Fruit fly (Drosophila melanogaster): ENCODE measurements around the gene CG4186.

Gene CG4186

dm6 chr3L:20769350-20769749 is at the start of gene CG4186, which contains the start of gene CG4074:
Gene CG4186, plus strand, starts transcription at chr3L:20769586.
Gene CG4074, minus strand, starts transcription at chr3L:20769500.
- no peak for TF ChIP-seq noc (tag; optimal IDR thresholded peaks at IDR 0.05)

- TF ChIP-seq noc (tag; optimal IDR thresholded peaks at IDR 0.05) = no peak
These were observed 40.0 kb upstream of the CG4186 start for dm6 chr3L:20729415-20729814.

dm6 chr3L:20730323-20731238 is 38.8 kb upstream of the CG4186 start, which contains the start of gene CG13252:
Gene CG13252, plus strand, starts transcription at chr3L:20730591.
- TF ChIP-seq noc (tag; optimal IDR thresholded peaks at IDR 0.05) = no peak

- TF ChIP-seq noc (tag; optimal IDR thresholded peaks at IDR 0.05) = no peak
These were observed 36.9 kb upstream of the CG4186 start for dm6 chr3L:20732492-20732891.

dm6 chr3L:20733530-20734257 is 35.7 kb upstream of the CG4186 start:
- no peak for TF ChIP-seq noc (tag; optimal IDR thresholded peaks at IDR 0.05)

dm6 chr3L:20734258-20734624 is 35.1 kb upstream of the CG4186 start:
- TF ChIP-seq noc (tag; optimal IDR thresholded peaks at IDR 0.05) = no peak

dm6 chr3L:20736266-20736665 is 33.1 kb upstream of the CG4186 start:
- no peak for TF ChIP-seq noc (tag; optimal IDR thresholded peaks at IDR 0.05)

- TF ChIP-seq noc (tag; optimal IDR thresholded peaks at IDR 0.05) = no peak
These were observed 32.0 kb upstream of the CG4186 start for dm6 chr3L:20737346-20737745.

- TF ChIP-seq noc (tag; optimal IDR thresholded peaks at IDR 0.05) = no peak
These were observed 30.0 kb upstream of the CG4186 start, which contains the start of gene Gr77a for dm6 chr3L:20739414-20739813. Gene Gr77a, minus strand, starts transcription at chr3L:20739430.

dm6 chr3L:20747299-20747925 is 22.0 kb upstream of the CG4186 start:
- TF ChIP-seq noc (tag; optimal IDR thresholded peaks at IDR 0.05) = no peak

- no peak for TF ChIP-seq noc (tag; optimal IDR thresholded peaks at IDR 0.05)
These were observed 20.8 kb upstream of the CG4186 start for dm6 chr3L:20748577-20748976.

- TF ChIP-seq noc (tag; optimal IDR thresholded peaks at IDR 0.05) = no peak
These were observed 19.0 kb upstream of the CG4186 start for dm6 chr3L:20750391-20750790.

- TF ChIP-seq noc (tag; optimal IDR thresholded peaks at IDR 0.05) = no peak
These were observed 16.4 kb upstream of the CG4186 start for dm6 chr3L:20752964-20753363.

- TF ChIP-seq noc (tag; optimal IDR thresholded peaks at IDR 0.05) = no peak
These were observed 13.8 kb upstream of the CG4186 start, which contains the start of gene CG33912 for dm6 chr3L:20755585-20755984. Gene CG33912, minus strand, starts transcription at chr3L:20755685.

dm6 chr3L:20758583-20758982 is 10.8 kb upstream of the CG4186 start, which contains the start of gene CG43251:
Gene CG43251, plus strand, starts transcription at chr3L:20758883.
- no peak for TF ChIP-seq noc (tag; optimal IDR thresholded peaks at IDR 0.05)

- TF ChIP-seq noc (tag; optimal IDR thresholded peaks at IDR 0.05) = no peak
These were observed 7.9 kb upstream of the CG4186 start for dm6 chr3L:20761482-20761881.
